Worm (Caenorhabditis elegans) whole organism, mixed stage, embryonic: Measurements from ENCODE around the gene sri-61.

Experiments
- M03D4.4 ChIP-seq: sonication (generic microtip); optimal IDR thresholded peaks from 2 replicates; lab custom pipeline; 2017; ENCODE audit warnings: mild to moderate bottlenecking, missing genetic modification characterization, missing compliant biosample characterization
- ceh-43 ChIP-seq: fragments of 200-800 bp; sonication (Bioruptor generic); optimal IDR thresholded peaks from 2 replicates; lab custom pipeline; 2018; ENCODE audit warnings: mild to moderate bottlenecking, missing genetic modification characterization, moderate library complexity, missing compliant biosample characterization
- drap-1 ChIP-seq: fragments of 200-800 bp; sonication (Bioruptor generic); optimal IDR thresholded peaks from 3 replicates; lab custom pipeline; 2018; ENCODE audit warnings: mild to moderate bottlenecking, missing genetic modification characterization, missing compliant biosample characterization
- elt-3 ChIP-seq: fragments of 150-350 bp; optimal IDR thresholded peaks from 2 replicates; lab custom pipeline; 2014; ENCODE audit warnings: missing biosample characterization, missing genetic modification characterization
- lin-13 ChIP-seq: fragments of 150-350 bp; optimal IDR thresholded peaks from 2 replicates; lab custom pipeline; 2014; ENCODE audit warnings: missing biosample characterization, missing genetic modification characterization
- lsy-2 ChIP-seq: fragments of 150-350 bp; optimal IDR thresholded peaks from 2 replicates; lab custom pipeline; 2014; ENCODE audit warnings: missing biosample characterization, missing genetic modification characterization
- nhr-12 ChIP-seq: fragments of 150-350 bp; optimal IDR thresholded peaks from 2 replicates; lab custom pipeline; 2014; ENCODE audit warnings: missing biosample characterization, missing genetic modification characterization
- nhr-237 ChIP-seq: fragments of 150-350 bp; optimal IDR thresholded peaks from 2 replicates; lab custom pipeline; 2014; ENCODE audit warnings: missing biosample characterization, missing genetic modification characterization
- nhr-28 ChIP-seq: fragments of 150-350 bp; optimal IDR thresholded peaks from 2 replicates; lab custom pipeline; 2014; ENCODE audit warnings: missing biosample characterization, missing genetic modification characterization
- nhr-76 ChIP-seq: sonication (generic microtip); optimal IDR thresholded peaks from 2 replicates; lab custom pipeline; 2017; ENCODE audit warnings: missing biosample characterization, missing genetic modification characterization
- snpc-4 ChIP-seq: fragments of 150-350 bp; optimal IDR thresholded peaks from 2 replicates; lab custom pipeline; 2014; ENCODE audit warnings: missing biosample characterization, missing genetic modification characterization
- sptf-1 ChIP-seq: sonication (generic microtip); optimal IDR thresholded peaks from 2 replicates; lab custom pipeline; 2017; ENCODE audit warnings: mild to moderate bottlenecking, missing genetic modification characterization, moderate library complexity, missing compliant biosample characterization
- unc-120 ChIP-seq: sonication (generic microtip); optimal IDR thresholded peaks from 2 replicates; lab custom pipeline; 2017; ENCODE audit warnings: missing genetic modification characterization, missing compliant biosample characterization; ENCODE audit not compliant: poor library complexity, severe bottlenecking
- unc-39 ChIP-seq: fragments of 150-350 bp; optimal IDR thresholded peaks from 2 replicates; lab custom pipeline; 2014; ENCODE audit warnings: missing biosample characterization, missing genetic modification characterization

ce11 chrII:2707872-2708271, 7.7 kb upstream of the sri-61 start, which contains the start of gene Y47G7B.2:
- TF ChIP-seq nhr-76 (tag; lab: Kevin White, UChicago), result no peak
- no peak for TF ChIP-seq lsy-2 (tag; lab: Kevin White, UChicago)
- no peak for TF ChIP-seq nhr-28 (tag; lab: Kevin White, UChicago)
- TF ChIP-seq M03D4.4 (tag; lab: Kevin White, UChicago), result no peak
- TF ChIP-seq unc-39 (tag; lab: Kevin White, UChicago), result no peak
- TF ChIP-seq nhr-12 (tag; lab: Kevin White, UChicago), result no peak
- no peak for TF ChIP-seq unc-120 (tag; lab: Kevin White, UChicago)
- no peak for TF ChIP-seq nhr-237 (tag; lab: Kevin White, UChicago)
- no peak for TF ChIP-seq elt-3 (tag; lab: Kevin White, UChicago)
- no peak for TF ChIP-seq drap-1
- no peak for TF ChIP-seq snpc-4 (tag; lab: Kevin White, UChicago)
- no peak for TF ChIP-seq ceh-43 (GFP tag; lab: Kevin White, UChicago)
- TF ChIP-seq sptf-1 (tag; lab: Kevin White, UChicago), result no peak
- no peak for TF ChIP-seq lin-13
